Fruit fly (Drosophila melanogaster) whole organism, wandering third instar larva: ENCODE measurements around the gene Nup58.

Experiments
- Abd-B ChIP-seq: fragments of >200 bp; optimal IDR thresholded peaks from 2 replicates; lab custom pipeline; 2017; ENCODE audit warnings: missing biosample characterization, missing genetic modification characterization
- CrebA ChIP-seq: fragments of 200-800 bp; sonication (Bioruptor generic); optimal IDR thresholded peaks from 2 replicates; lab custom pipeline; 2016; ENCODE audit warnings: missing biosample characterization, mild to moderate bottlenecking, missing genetic modification characterization, borderline replicate concordance
- Dfd ChIP-seq: fragments of >200 bp; optimal IDR thresholded peaks from 2 replicates; lab custom pipeline; 2017; ENCODE audit warnings: missing biosample characterization, missing genetic modification characterization
- Jra ChIP-seq: sonication (Bioruptor generic); optimal IDR thresholded peaks from 2 replicates; lab custom pipeline; 2016; ENCODE audit warnings: missing biosample characterization, missing genetic modification characterization
- Myc ChIP-seq: fragments of >200 bp; optimal IDR thresholded peaks from 2 replicates; lab custom pipeline; 2017
- Sp1 ChIP-seq: fragments of 200-800 bp; sonication (Bioruptor generic); optimal IDR thresholded peaks from 3 replicates; lab custom pipeline; 2019; ENCODE audit warnings: missing biosample characterization, mild to moderate bottlenecking, missing genetic modification characterization, moderate library complexity
- h ChIP-seq: fragments of 200-800 bp; sonication (Bioruptor generic); optimal IDR thresholded peaks from 3 replicates; lab custom pipeline; 2016; ENCODE audit warnings: missing biosample characterization, mild to moderate bottlenecking, missing genetic modification characterization
- psq ChIP-seq: fragments of 200-800 bp; sonication (Bioruptor generic); optimal IDR thresholded peaks from 3 replicates; lab custom pipeline; 2017; ENCODE audit warnings: missing biosample characterization, mild to moderate bottlenecking, missing genetic modification characterization, moderate library complexity
- usp ChIP-seq: fragments of >200 bp; optimal IDR thresholded peaks from 2 replicates; lab custom pipeline; 2017; ENCODE audit warnings: missing biosample characterization, missing genetic modification characterization

dm6 chr3R:19606954-19607353 lies 37.9 kb upstream of the Nup58 start, which contains the start of gene CG17751:
- TF ChIP-seq usp (GFP tag; lab: Kevin White, UChicago) (no peak), Jra (GFP tag; lab: Kevin White, UChicago) (no peak), CrebA (GFP tag; lab: Kevin White, UChicago) (no peak), Myc (lab: Kevin White, UChicago) (no peak), psq (GFP tag; lab: Kevin White, UChicago) (no peak), Abd-B (GFP tag; lab: Kevin White, UChicago) (no peak), h (GFP tag; lab: Kevin White, UChicago) (no peak), Dfd (GFP tag; lab: Kevin White, UChicago) (no peak), Sp1 (GFP tag; lab: Kevin White, UChicago) (no peak)
